Worm (Caenorhabditis elegans): ENCODE measurements around the gene far-4.

DNA sequence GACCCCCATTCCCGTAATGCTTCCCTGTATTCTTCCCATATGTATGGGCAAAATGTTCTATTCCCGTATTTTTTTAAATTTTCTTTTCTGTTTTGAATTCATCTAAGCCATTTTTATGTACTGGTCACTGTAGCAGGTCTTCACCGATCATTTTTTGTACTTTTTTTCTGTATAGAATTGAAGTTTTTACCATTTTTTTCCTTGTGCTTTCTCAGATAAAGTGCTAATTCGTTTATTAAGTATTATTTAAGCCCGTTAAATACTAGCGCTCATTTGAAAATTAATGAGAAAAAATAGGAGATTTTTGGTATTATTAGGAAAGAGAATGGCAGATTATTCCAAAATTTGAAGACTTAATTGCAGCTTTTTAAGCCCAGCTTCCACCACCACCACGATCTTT, 7.3 kb upstream of the far-4 start:
- no peak for TF ChIP-seq vab-15 (tag; optimal IDR thresholded peaks at IDR 0.05)
- no peak for TF ChIP-seq ztf-4 (tag; optimal IDR thresholded peaks at IDR 0.05)
- TF ChIP-seq nhr-11 (tag; optimal IDR thresholded peaks at IDR 0.05) = no peak
- TF ChIP-seq pag-3 (tag; optimal IDR thresholded peaks at IDR 0.05; ENCODE audit: borderline replicate concordance, insufficient read depth) = no peak
- no peak for TF ChIP-seq lin-13 (GFP tag; optimal IDR thresholded peaks at IDR 0.05)
- TF ChIP-seq zag-1 (tag; optimal IDR thresholded peaks at IDR 0.05) = no peak
- TF ChIP-seq hlh-17 (GFP tag; optimal IDR thresholded peaks at IDR 0.05; ENCODE audit: borderline replicate concordance) = no peak

Measured in whole organism, L1 larva.